Worm (Caenorhabditis elegans) whole organism, L4 larva: ENCODE measurements around the gene srbc-8.

Experiments
- ama-1 ChIP-seq: fragments of 150-350 bp; optimal IDR thresholded peaks from 2 replicates; lab custom pipeline; 2014; ENCODE audit warnings: inconsistent platforms, mixed read lengths
- ceh-82 ChIP-seq: sonication (generic microtip); optimal IDR thresholded peaks from 2 replicates; lab custom pipeline; 2017; ENCODE audit warnings: missing biosample characterization, missing genetic modification characterization
- daf-12 ChIP-seq: fragments of 150-350 bp; optimal IDR thresholded peaks from 2 replicates; lab custom pipeline; 2014; ENCODE audit warnings: missing biosample characterization, missing genetic modification reagents, missing genetic modification characterization
- dmd-6 ChIP-seq: fragments of 200-800 bp; sonication (Bioruptor generic); IDR thresholded peaks from 2 replicates; pipeline ENCODE4 v1.3.6; 2022; ENCODE audit warnings: missing genetic modification reagents, missing genetic modification characterization, missing compliant biosample characterization
- duxl-1 ChIP-seq: sonication (generic microtip); optimal IDR thresholded peaks from 2 replicates; lab custom pipeline; 2016; ENCODE audit warnings: mild to moderate bottlenecking, missing genetic modification characterization, moderate library complexity, missing compliant biosample characterization; ENCODE audit not compliant: poor library complexity
- fkh-10 ChIP-seq: fragments of 150-350 bp; optimal IDR thresholded peaks from 2 replicates; lab custom pipeline; 2014; ENCODE audit warnings: missing biosample characterization, missing genetic modification reagents, missing genetic modification characterization
- hlh-30 ChIP-seq: sonication (generic microtip); optimal IDR thresholded peaks from 2 replicates; lab custom pipeline; 2017; ENCODE audit warnings: antibody characterized with exemption, mild to moderate bottlenecking, missing genetic modification characterization, missing compliant biosample characterization; ENCODE audit not compliant: insufficient read depth
- jun-1 ChIP-seq: fragments of 150-350 bp; optimal IDR thresholded peaks from 2 replicates; lab custom pipeline; 2014; ENCODE audit warnings: missing biosample characterization, missing genetic modification reagents, missing genetic modification characterization
- madf-5 ChIP-seq, 2 experiments: fragments of 200-800 bp; sonication (Bioruptor generic); IDR thresholded peaks; 2 replicates each; pipeline ENCODE4 v1.3.6; 2022; ENCODE audit warnings: missing compliant biosample characterization in 2 of 2, missing genetic modification characterization in 2 of 2
- mep-1 ChIP-seq: fragments of 150-350 bp; sonication (generic microtip); optimal IDR thresholded peaks from 3 replicates; lab custom pipeline; 2014; ENCODE audit warnings: missing biosample characterization, missing genetic modification characterization
- snpc-4 ChIP-seq: fragments of 150-350 bp; optimal IDR thresholded peaks from 2 replicates; lab custom pipeline; 2014; ENCODE audit warnings: missing biosample characterization, missing genetic modification characterization
- tra-1 ChIP-seq: fragments of 200-800 bp; sonication (Bioruptor generic); IDR thresholded peaks from 2 replicates; pipeline ENCODE4 v1.3.6; 2022; ENCODE audit warnings: missing genetic modification reagents, missing genetic modification characterization, missing compliant biosample characterization
- unc-62 ChIP-seq, 3 experiments: fragments of 150-350 bp in 1 of 3; sonication (generic microtip); optimal IDR thresholded peaks in 2 of 3; peaks in 1 of 3; 1 replicate in 1 of 3; 2 replicates in 2 of 3; lab custom pipeline; 2014 to 2017; ENCODE audit warnings: missing biosample characterization in 3 of 3, missing genetic modification characterization in 3 of 3, missing genetic modification reagents in 3 of 3, missing genotype in 1 of 3

ce11 chrV:7520077-7520476, 35.2 kb upstream of the srbc-8 start, which contains the start of gene srb-19:
- TF ChIP-seq daf-12: no peak
- no peak for TF ChIP-seq unc-62 (GFP tag; optimal IDR thresholded peaks at IDR 0.05 in 1 of 2; lab: Kevin White, UChicago)
- TF ChIP-seq unc-62 (tag; optimal IDR thresholded peaks at IDR 0.05; lab: Kevin White, UChicago): no peak
- no peak for TF ChIP-seq hlh-30 (tag; lab: Kevin White, UChicago)
- no peak for TF ChIP-seq tra-1
- TF ChIP-seq madf-5 (GFP tag; IDR thresholded peaks at IDR 0.05; lab: Robert Waterston, UW): no peak
- no peak for TF ChIP-seq fkh-10 (GFP tag; lab: Kevin White, UChicago)
- TF ChIP-seq ama-1 (lab: Kevin White, UChicago): no peak
- no peak for TF ChIP-seq mep-1 (tag; lab: Kevin White, UChicago)
- TF ChIP-seq jun-1 (tag; lab: Kevin White, UChicago): no peak
- no peak for TF ChIP-seq duxl-1 (tag; lab: Kevin White, UChicago)
- TF ChIP-seq snpc-4: no peak
- no peak for TF ChIP-seq dmd-6 (GFP tag; lab: Robert Waterston, UW)
- TF ChIP-seq ceh-82: no peak
